Worm (Caenorhabditis elegans): ENCODE results near the gene ndnf-1.

The ndnf-1 gene

DNA sequence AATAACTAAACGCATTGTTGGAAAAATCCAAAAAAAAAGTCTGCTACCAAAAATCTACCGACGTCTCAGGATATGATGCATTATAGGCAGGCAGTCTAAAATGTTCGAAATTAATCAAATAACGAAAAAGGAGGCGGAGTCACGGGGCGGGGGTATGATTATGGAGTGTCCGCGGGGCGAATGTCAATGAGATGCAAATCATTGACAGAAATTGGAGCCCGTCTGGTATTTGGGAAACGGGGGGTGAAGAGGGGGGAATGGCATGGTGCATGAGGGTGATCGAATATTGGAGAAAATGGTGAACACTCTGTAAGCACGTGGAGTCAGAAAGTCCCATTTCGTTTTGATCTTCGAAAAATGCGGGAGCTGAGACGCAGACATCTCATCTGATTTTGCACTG lies 50.4 kb downstream of the ndnf-1 start, which contains the start of gene lad-2:
Gene lad-2 (minus strand): TSS at position 101 of the 400 bp plus-strand sequence.
- no peak for TF ChIP-seq elt-2 (tag; optimal IDR thresholded peaks at IDR 0.05)
- TF ChIP-seq fkh-6 (tag; optimal IDR thresholded peaks at IDR 0.05), result no peak
- TF ChIP-seq nhr-11 (tag; optimal IDR thresholded peaks at IDR 0.05), result no peak
- no peak for TF ChIP-seq unc-42 (tag; optimal IDR thresholded peaks at IDR 0.05)
- no peak for TF ChIP-seq ceh-34 (tag; optimal IDR thresholded peaks at IDR 0.05)
- TF ChIP-seq ceh-6 (GFP tag; optimal IDR thresholded peaks at IDR 0.05), result no peak
- TF ChIP-seq madf-2 (tag; optimal IDR thresholded peaks at IDR 0.05), result no peak
- no peak for TF ChIP-seq eyg-1 (tag; optimal IDR thresholded peaks at IDR 0.05)
- TF ChIP-seq dmd-4 (tag; optimal IDR thresholded peaks at IDR 0.05; ENCODE audit: borderline replicate concordance), result no peak
- no peak for TF ChIP-seq pha-2 (tag; optimal IDR thresholded peaks at IDR 0.05)
- TF ChIP-seq ceh-31 (tag; optimal IDR thresholded peaks at IDR 0.05), result no peak
- no peak for TF ChIP-seq mec-3 (tag; optimal IDR thresholded peaks at IDR 0.05; ENCODE audit: borderline replicate concordance)
- no peak for TF ChIP-seq lin-11 (tag; optimal IDR thresholded peaks at IDR 0.05)
